Fruit fly (Drosophila melanogaster): ENCODE measurements around the gene RpL30.
A peak's percentile ranks its signal among the peaks of the same experiment; 100 is the strongest.

RpL30 gene

dm6 chr2L:19019160-19019592, 10.1 kb upstream of the RpL30 start (continued):
- TF ChIP-seq Doc2 (GFP tag; IDR thresholded peaks at IDR 0.05), result no peak
- no peak for TF ChIP-seq Dad (GFP tag; optimal IDR thresholded peaks at IDR 0.05)
- TF ChIP-seq sens (GFP tag), result peak; percentile 84
- TF ChIP-seq CG17361 (GFP tag; IDR thresholded peaks at IDR 0.05), result peak; percentile 70; the same call in 2 of the 3 replicates
- peak; percentile 50 for TF ChIP-seq CG9727 (GFP tag; optimal IDR thresholded peaks at IDR 0.05)
- peak; percentile 18 for TF ChIP-seq BtbVII (GFP tag; optimal IDR thresholded peaks at IDR 0.05)
- peak; percentile 8 for TF ChIP-seq org-1 (GFP tag; optimal IDR thresholded peaks at IDR 0.05)
- peak; percentile 31 for TF ChIP-seq CG12659 (GFP tag; optimal IDR thresholded peaks at IDR 0.05)
- TF ChIP-seq CG14860 (GFP tag; IDR thresholded peaks at IDR 0.05; ENCODE audit: partially characterized antibody), result no peak
- peak; percentile 14 for TF ChIP-seq CG10267 (tag; optimal IDR thresholded peaks at IDR 0.05)
- TF ChIP-seq CG18011 (GFP tag; optimal IDR thresholded peaks at IDR 0.05), result no peak
- TF ChIP-seq CG14667 (GFP tag; IDR thresholded peaks at IDR 0.05), result no peak
- peak; percentile 48 for TF ChIP-seq Oli (tag; optimal IDR thresholded peaks at IDR 0.05)
- peak; percentile 25 for TF ChIP-seq CG10209 (GFP tag; optimal IDR thresholded peaks at IDR 0.05)
- no peak for TF ChIP-seq hbn (GFP tag; IDR thresholded peaks at IDR 0.05; ENCODE audit: partially characterized antibody)
- peak; percentile 9 for TF ChIP-seq Xbp1 (GFP tag; optimal IDR thresholded peaks at IDR 0.05)
- peak; percentile 56 for TF ChIP-seq CG30403 (GFP tag; optimal IDR thresholded peaks at IDR 0.05)
- no peak for TF ChIP-seq CG11093 (GFP tag; IDR thresholded peaks at IDR 0.05)
- TF ChIP-seq CG17612 (GFP tag; IDR thresholded peaks at IDR 0.05), result 0 out of 2 replicates have a peak, but pooled peaks have one; percentile 6
- TF ChIP-seq CG13424 (tag; optimal IDR thresholded peaks at IDR 0.05), result peak; percentile 43
- TF ChIP-seq CG18476 (GFP tag; optimal IDR thresholded peaks at IDR 0.05), result peak; percentile 6
- TF ChIP-seq Nf-YC (tag; optimal IDR thresholded peaks at IDR 0.05), result peak; percentile 14
- peak; percentile 52 for TF ChIP-seq HHEX (GFP tag; optimal IDR thresholded peaks at IDR 0.05)
- TF ChIP-seq dmrt11E (tag; optimal IDR thresholded peaks at IDR 0.05), result no peak
- TF ChIP-seq odd (GFP tag; optimal IDR thresholded peaks at IDR 0.05), result peak; percentile 43
- peak; percentile 7 for TF ChIP-seq CG16815 (GFP tag; optimal IDR thresholded peaks at IDR 0.05)
- TF ChIP-seq CG13296 (GFP tag; optimal IDR thresholded peaks at IDR 0.05), result peak; percentile 11
- no peak for TF ChIP-seq croc (GFP tag; conservative IDR thresholded peaks at IDR 0.05)
- TF ChIP-seq slbo (GFP tag; IDR thresholded peaks at IDR 0.05), result peak; percentile 31; the same call in 1 of the 2 replicates
- TF ChIP-seq ind (GFP tag; optimal IDR thresholded peaks at IDR 0.05), result peak; percentile 25
- TF ChIP-seq CG17829 (tag; optimal IDR thresholded peaks at IDR 0.05), result peak; percentile 4
- TF ChIP-seq NC2α (GFP tag; optimal IDR thresholded peaks at IDR 0.05), result no peak
- TF ChIP-seq pnt (GFP tag; optimal IDR thresholded peaks at IDR 0.05), result no peak
- peak; percentile 55 for TF ChIP-seq dmrt99B (tag; optimal IDR thresholded peaks at IDR 0.05)
- TF ChIP-seq br (optimal IDR thresholded peaks at IDR 0.05), result no peak
- TF ChIP-seq CG4617 (GFP tag; optimal IDR thresholded peaks at IDR 0.05; ENCODE audit: borderline replicate concordance), result no peak
- peak; percentile 10 for TF ChIP-seq CG15011 (GFP tag; optimal IDR thresholded peaks at IDR 0.05)
- peak; percentile 33; the same call in 1 of the 2 replicates for TF ChIP-seq CG9215 (GFP tag; IDR thresholded peaks at IDR 0.05)
- peak; percentile 24 for TF ChIP-seq Fer1 (GFP tag; optimal IDR thresholded peaks at IDR 0.05)
- peak; percentile 10 for TF ChIP-seq CG5180 (GFP tag; optimal IDR thresholded peaks at IDR 0.05)
- no peak for TF ChIP-seq CG9876 (GFP tag; optimal IDR thresholded peaks at IDR 0.05)
- peak; percentile 15 for TF ChIP-seq nmo (GFP tag; optimal IDR thresholded peaks at IDR 0.05)
- peak; percentile 65 for TF ChIP-seq CG11504 (tag; optimal IDR thresholded peaks at IDR 0.05)
- TF ChIP-seq Ets65A (GFP tag), result peak; percentile 53
- 0 out of 3 replicates have a peak, but pooled peaks have one; percentile 32 for TF ChIP-seq dysf (GFP tag; IDR thresholded peaks at IDR 0.05)
- peak in 1 of 2 experiments; percentile 18 for TF ChIP-seq dpn (GFP tag; optimal IDR thresholded peaks at IDR 0.05)
- TF ChIP-seq fd96Cb (tag; optimal IDR thresholded peaks at IDR 0.05), result peak; percentile 15
- no peak for TF ChIP-seq unc-4 (GFP tag; IDR thresholded peaks at IDR 0.05; ENCODE audit: partially characterized antibody)
- peak; percentile 28 for TF ChIP-seq CG8924 (tag; optimal IDR thresholded peaks at IDR 0.05)
- TF ChIP-seq cas (GFP tag; IDR thresholded peaks at IDR 0.05), result no peak

All from whole organism, embryonic.